Fruit fly (Drosophila melanogaster): ENCODE data around the gene CG33257.

CG33257 gene

dm6 chr3L:16361200-16361815, 15.2 kb downstream of the CG33257 start:
- no peak for TF ChIP-seq CG33017 (tag; optimal IDR thresholded peaks at IDR 0.05)
- no peak for TF ChIP-seq CG12768 (GFP tag; optimal IDR thresholded peaks at IDR 0.05)
- no peak for TF ChIP-seq CG5204 (GFP tag; optimal IDR thresholded peaks at IDR 0.05)
- TF ChIP-seq kay (GFP tag; ENCODE audit: borderline replicate concordance) = no peak
- TF ChIP-seq CG14711 (tag; optimal IDR thresholded peaks at IDR 0.05) = no peak
- no peak for TF ChIP-seq CG7045 (GFP tag; optimal IDR thresholded peaks at IDR 0.05)
- TF ChIP-seq CG7101 (tag; optimal IDR thresholded peaks at IDR 0.05) = no peak
- TF ChIP-seq pad (GFP tag; optimal IDR thresholded peaks at IDR 0.05) = no peak
- TF ChIP-seq Hr96 (GFP tag; optimal IDR thresholded peaks at IDR 0.05) = no peak
- TF ChIP-seq bab1 (GFP tag; optimal IDR thresholded peaks at IDR 0.05) = no peak
- no peak for TF ChIP-seq ovo (GFP tag; optimal IDR thresholded peaks at IDR 0.05)
- TF ChIP-seq Clk (GFP tag; optimal IDR thresholded peaks at IDR 0.05) = no peak
- TF ChIP-seq Crg-1 (GFP tag; optimal IDR thresholded peaks at IDR 0.05) = no peak
- no peak for TF ChIP-seq cnc (optimal IDR thresholded peaks at IDR 0.05)
- TF ChIP-seq toe (GFP tag; optimal IDR thresholded peaks at IDR 0.05) = no peak

dm6 chr3L:16362119-16362653, 16.1 kb downstream of the CG33257 start, which contains the start of gene Cpr72Ea:
TSS of gene Cpr72Ea (plus strand) at chr3L:16362603.
- no peak for TF ChIP-seq Mnt (GFP tag; optimal IDR thresholded peaks at IDR 0.05)
- TF ChIP-seq CG7045 (GFP tag; optimal IDR thresholded peaks at IDR 0.05) = no peak
- TF ChIP-seq cnc (optimal IDR thresholded peaks at IDR 0.05) = no peak

- TF ChIP-seq CG11617 (GFP tag; optimal IDR thresholded peaks at IDR 0.05) (no peak), cnc (optimal IDR thresholded peaks at IDR 0.05) (no peak), CG7101 (tag; optimal IDR thresholded peaks at IDR 0.05) (no peak), ovo (GFP tag; optimal IDR thresholded peaks at IDR 0.05) (no peak)
These were observed 18.1 kb downstream of the CG33257 start for dm6 chr3L:16364182-16364581.

dm6 chr3L:16364599-16364998, 18.5 kb downstream of the CG33257 start, which contains the start of gene Cpr72Eb:
TSS of gene Cpr72Eb (plus strand) at chr3L:16364899.
- TF ChIP-seq CG5204 (GFP tag; optimal IDR thresholded peaks at IDR 0.05) = no peak
- no peak for TF ChIP-seq CG33017 (tag; optimal IDR thresholded peaks at IDR 0.05)
- no peak for TF ChIP-seq CG14711 (tag; optimal IDR thresholded peaks at IDR 0.05)
- no peak for TF ChIP-seq CG12768 (GFP tag; optimal IDR thresholded peaks at IDR 0.05)
- TF ChIP-seq CG11617 (GFP tag; optimal IDR thresholded peaks at IDR 0.05) = no peak
- TF ChIP-seq Mnt (GFP tag; optimal IDR thresholded peaks at IDR 0.05) = no peak
- TF ChIP-seq Clk (GFP tag; optimal IDR thresholded peaks at IDR 0.05) = no peak
- TF ChIP-seq pad (GFP tag; optimal IDR thresholded peaks at IDR 0.05) = no peak
- no peak for TF ChIP-seq bab1 (GFP tag; optimal IDR thresholded peaks at IDR 0.05)
- no peak for TF ChIP-seq tj (GFP tag; optimal IDR thresholded peaks at IDR 0.05)
- no peak for TF ChIP-seq ovo (GFP tag; optimal IDR thresholded peaks at IDR 0.05)
- TF ChIP-seq Hr96 (GFP tag; optimal IDR thresholded peaks at IDR 0.05) = no peak
- TF ChIP-seq cnc (optimal IDR thresholded peaks at IDR 0.05) = no peak
- no peak for TF ChIP-seq CG1620 (GFP tag; optimal IDR thresholded peaks at IDR 0.05)
- no peak for TF ChIP-seq cic (GFP tag; optimal IDR thresholded peaks at IDR 0.05)

dm6 chr3L:16367240-16367639, 21.1 kb downstream of the CG33257 start, which contains the start of gene Cpr72Ec:
TSS of gene Cpr72Ec (minus strand) at chr3L:16367340.
- no peak for TF ChIP-seq CG7101 (tag; optimal IDR thresholded peaks at IDR 0.05)
- no peak for TF ChIP-seq pad (GFP tag; optimal IDR thresholded peaks at IDR 0.05)
- TF ChIP-seq toe (GFP tag; optimal IDR thresholded peaks at IDR 0.05) = no peak
- no peak for TF ChIP-seq ovo (GFP tag; optimal IDR thresholded peaks at IDR 0.05)
- TF ChIP-seq CG33017 (tag; optimal IDR thresholded peaks at IDR 0.05) = no peak
- no peak for TF ChIP-seq cnc (optimal IDR thresholded peaks at IDR 0.05)
- no peak for TF ChIP-seq bab1 (GFP tag; optimal IDR thresholded peaks at IDR 0.05)
- no peak for TF ChIP-seq CG12768 (GFP tag; optimal IDR thresholded peaks at IDR 0.05)
- no peak for TF ChIP-seq Hr96 (GFP tag; optimal IDR thresholded peaks at IDR 0.05)
- no peak for TF ChIP-seq Crg-1 (GFP tag; optimal IDR thresholded peaks at IDR 0.05)
- TF ChIP-seq CG1620 (GFP tag; optimal IDR thresholded peaks at IDR 0.05) = no peak
- no peak for TF ChIP-seq cic (GFP tag; optimal IDR thresholded peaks at IDR 0.05)
- TF ChIP-seq CG7045 (GFP tag; optimal IDR thresholded peaks at IDR 0.05) = no peak

- TF ChIP-seq kay (GFP tag; ENCODE audit: borderline replicate concordance) = no peak
These were observed 22.1 kb downstream of the CG33257 start, which contains the start of gene CG4842 for dm6 chr3L:16368199-16368598. TSS of gene CG4842 (plus strand) at chr3L:16368389.

- TF ChIP-seq ovo (GFP tag; optimal IDR thresholded peaks at IDR 0.05) (no peak), Crg-1 (GFP tag; optimal IDR thresholded peaks at IDR 0.05) (no peak), CG7101 (tag; optimal IDR thresholded peaks at IDR 0.05) (no peak), bab1 (GFP tag; optimal IDR thresholded peaks at IDR 0.05) (no peak), tj (GFP tag; optimal IDR thresholded peaks at IDR 0.05) (no peak)
These were observed 23.4 kb downstream of the CG33257 start, which contains the start of gene CG18814 for dm6 chr3L:16369526-16369925. TSS of gene CG18814 (plus strand) at chr3L:16369826.
